Fruit fly (Drosophila melanogaster) whole organism, adult: ENCODE measurements around the gene CG17292.

Source experiments
- CG33017 ChIP-seq: fragments of 200-800 bp; sonication (Bioruptor generic); optimal IDR thresholded peaks from 2 replicates; lab custom pipeline; 2018; ENCODE audit warnings: missing biosample characterization, mild to moderate bottlenecking, missing genetic modification characterization, moderate library complexity
- CG7045 ChIP-seq: fragments of 200-800 bp; sonication (Bioruptor generic); optimal IDR thresholded peaks from 2 replicates; lab custom pipeline; 2017; ENCODE audit warnings: missing biosample characterization, mild to moderate bottlenecking, missing genetic modification characterization
- ovo ChIP-seq: fragments of 200-800 bp; sonication (Bioruptor generic); optimal IDR thresholded peaks from 2 replicates; lab custom pipeline; 2016; ENCODE audit warnings: missing biosample characterization, missing genetic modification characterization

DNA sequence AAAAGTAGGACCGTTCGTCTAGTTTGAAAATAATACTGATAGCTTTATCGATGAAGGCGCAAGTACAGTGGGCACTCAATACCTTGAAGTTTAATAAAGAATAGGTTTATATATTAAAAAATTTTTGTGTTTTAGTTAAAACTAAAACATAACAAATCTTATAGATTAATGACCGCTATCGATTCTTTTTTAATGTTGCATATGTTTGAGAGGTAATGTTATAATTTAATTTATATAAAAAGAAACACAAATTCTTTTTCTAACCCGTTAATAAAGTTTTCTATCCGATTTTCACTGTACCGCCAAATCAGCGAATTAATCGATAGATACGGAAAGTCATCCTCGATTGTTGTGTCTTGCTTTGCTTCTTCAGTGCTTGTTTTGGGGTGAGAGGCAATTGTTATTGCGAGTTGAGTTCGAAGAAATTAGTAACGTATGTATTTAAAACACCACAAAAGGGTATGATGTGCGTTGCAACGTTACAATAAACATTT, 13.9 kb downstream of the CG17292 start, which contains the start of the genes Dad1 and CG13384:
- TF ChIP-seq CG7045 (GFP tag; lab: Kevin White, UChicago) (peak; percentile 94), CG33017 (tag; lab: Kevin White, UChicago) (peak; percentile 96), ovo (GFP tag; lab: Kevin White, UChicago) (peak; percentile 78)
